Worm (Caenorhabditis elegans) whole organism, L3 larva: ENCODE data around the gene abu-9.

Source experiments
- ZK546.5 ChIP-seq: sonication (generic microtip); optimal IDR thresholded peaks from 2 replicates; lab custom pipeline; 2017; ENCODE audit warnings: missing biosample characterization, missing genetic modification characterization
- aly-2 ChIP-seq: fragments of 150-350 bp; optimal IDR thresholded peaks from 2 replicates; lab custom pipeline; 2014; ENCODE audit warnings: missing biosample characterization, missing genetic modification characterization
- ama-1 ChIP-seq: fragments of 150-350 bp; optimal IDR thresholded peaks from 2 replicates; lab custom pipeline; 2018
- egl-27 ChIP-seq: sonication (generic microtip); optimal IDR thresholded peaks from 4 replicates; lab custom pipeline; 2017; ENCODE audit warnings: missing biosample characterization, missing genetic modification reagents, missing genetic modification characterization
- fkh-2 ChIP-seq: fragments of 150-350 bp; optimal IDR thresholded peaks from 2 replicates; lab custom pipeline; 2014; ENCODE audit warnings: missing biosample characterization, missing genetic modification reagents, missing genetic modification characterization
- fos-1 ChIP-seq: fragments of 150-350 bp; optimal IDR thresholded peaks from 2 replicates; lab custom pipeline; 2014; ENCODE audit warnings: missing biosample characterization, missing genetic modification characterization
- jun-1 ChIP-seq: fragments of 150-350 bp; optimal IDR thresholded peaks from 2 replicates; lab custom pipeline; 2014; ENCODE audit warnings: missing biosample characterization, missing genetic modification reagents, missing genetic modification characterization
- lin-39 ChIP-seq: fragments of 150-350 bp; optimal IDR thresholded peaks from 2 replicates; lab custom pipeline; 2018; ENCODE audit warnings: missing biosample characterization, missing genetic modification reagents, missing genetic modification characterization
- lsy-12 ChIP-seq: sonication (generic microtip); optimal IDR thresholded peaks from 2 replicates; lab custom pipeline; 2016; ENCODE audit warnings: mild to moderate bottlenecking, missing genetic modification characterization, missing compliant biosample characterization
- mdl-1 ChIP-seq: fragments of 150-350 bp; optimal IDR thresholded peaks from 2 replicates; lab custom pipeline; 2014; ENCODE audit warnings: missing biosample characterization, missing genetic modification characterization
- nhr-23 ChIP-seq: fragments of 150-350 bp; optimal IDR thresholded peaks from 2 replicates; lab custom pipeline; 2014; ENCODE audit warnings: missing biosample characterization, missing genetic modification reagents, missing genetic modification characterization
- nhr-67 ChIP-seq: fragments of 150-350 bp; optimal IDR thresholded peaks from 2 replicates; lab custom pipeline; 2014; ENCODE audit warnings: missing biosample characterization, missing genetic modification characterization
- nhr-77 ChIP-seq: fragments of 150-350 bp; optimal IDR thresholded peaks from 2 replicates; lab custom pipeline; 2014; ENCODE audit warnings: missing biosample characterization, missing genetic modification characterization
- sea-2 ChIP-seq: fragments of 150-350 bp; sonication (generic microtip); optimal IDR thresholded peaks from 4 replicates; lab custom pipeline; 2014; ENCODE audit warnings: missing biosample characterization, missing genetic modification reagents, missing genetic modification characterization
- skn-1 ChIP-seq: fragments of 150-350 bp; optimal IDR thresholded peaks from 2 replicates; lab custom pipeline; 2014; ENCODE audit warnings: missing biosample characterization, missing genetic modification characterization
- unc-39 ChIP-seq: sonication (generic microtip); optimal IDR thresholded peaks from 4 replicates; lab custom pipeline; 2017; ENCODE audit warnings: missing biosample characterization, missing genetic modification characterization

Gene abu-9

DNA sequence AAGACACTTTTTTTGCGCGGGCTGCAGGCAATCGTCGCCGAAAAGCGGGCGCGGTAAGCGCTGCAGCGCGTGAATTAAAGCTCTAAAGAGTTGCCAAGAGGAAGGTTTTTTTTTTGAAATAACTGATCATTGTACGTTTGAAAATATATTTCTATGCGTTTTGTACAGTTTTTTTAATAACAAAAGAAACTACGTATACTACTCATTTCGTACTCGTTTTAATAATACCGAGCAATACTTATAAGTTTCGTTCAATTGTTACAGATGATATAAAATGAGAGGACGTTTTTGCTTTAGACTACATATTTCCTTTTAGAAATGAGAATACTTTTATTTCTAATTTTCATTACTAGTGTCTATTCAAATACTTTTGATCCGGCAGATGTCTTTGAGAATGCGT lies 50.0 kb downstream of the abu-9 start, which contains the start of gene nep-15:
TSS of gene nep-15 (plus strand) at position 301 of the 400 bp plus-strand sequence.
- TF ChIP-seq nhr-77 (tag; lab: Kevin White, UChicago) (no peak), unc-39 (tag; lab: Kevin White, UChicago) (no peak), sea-2 (GFP tag; lab: Kevin White, UChicago) (no peak), lin-39 (tag; lab: Kevin White, UChicago) (no peak), nhr-23 (tag; lab: Kevin White, UChicago) (no peak), aly-2 (tag; lab: Kevin White, UChicago) (no peak), egl-27 (tag; lab: Kevin White, UChicago) (no peak), lsy-12 (tag; lab: Kevin White, UChicago) (no peak), ZK546.5 (tag; lab: Kevin White, UChicago) (no peak), ama-1 (lab: Kevin White, UChicago) (no peak), fos-1 (tag; lab: Kevin White, UChicago) (no peak), mdl-1 (no peak), fkh-2 (tag; lab: Kevin White, UChicago) (no peak), jun-1 (tag; lab: Kevin White, UChicago) (no peak), skn-1 (tag; lab: Kevin White, UChicago) (no peak), nhr-67 (no peak)
